Worm (Caenorhabditis elegans) whole organism, young adult: Measurements from ENCODE around the gene kars-1.

Source experiments
- aptf-2 ChIP-seq: fragments of 200-800 bp; sonication (Bioruptor generic); conservative IDR thresholded peaks from 2 replicates; pipeline ENCODE4 v1.3.6; 2022; ENCODE audit warnings: missing genetic modification reagents, missing genetic modification characterization, missing compliant biosample characterization
- ceh-40 ChIP-seq: fragments of 200-800 bp; sonication (Bioruptor generic); IDR thresholded peaks from 2 replicates; pipeline ENCODE4 v1.3.6; 2022; ENCODE audit warnings: missing genetic modification characterization, missing compliant biosample characterization
- ekl-4 ChIP-seq: fragments of 200-800 bp; sonication (Bioruptor generic); IDR thresholded peaks from 2 replicates; pipeline ENCODE4 v1.3.6; 2022; ENCODE audit warnings: missing genetic modification reagents, missing genetic modification characterization, missing compliant biosample characterization
- hmg-20 ChIP-seq: fragments of 200-800 bp; sonication (Bioruptor generic); IDR thresholded peaks from 2 replicates; pipeline ENCODE4 v1.3.6; 2022; ENCODE audit warnings: missing genetic modification reagents, missing genetic modification characterization, missing compliant biosample characterization
- sea-2 ChIP-seq: fragments of 200-800 bp; sonication (Bioruptor generic); IDR thresholded peaks from 2 replicates; pipeline ENCODE4 v1.3.6; 2022; ENCODE audit warnings: missing genetic modification characterization, missing compliant biosample characterization
- snpc-1.3 ChIP-seq: sonication (generic microtip); optimal IDR thresholded peaks from 2 replicates; lab custom pipeline; 2017; ENCODE audit warnings: missing genetic modification characterization, mild to moderate bottlenecking, missing compliant biosample characterization, antibody characterized with exemption, moderate library complexity, missing genotype, missing genetic modification reagents; ENCODE audit not compliant: insufficient read depth
- unc-62 ChIP-seq: fragments of 150-350 bp; optimal IDR thresholded peaks from 2 replicates; lab custom pipeline; 2014; ENCODE audit warnings: missing biosample characterization, missing genetic modification reagents, missing genetic modification characterization
- zfh-2 ChIP-seq: fragments of 200-800 bp; sonication (Bioruptor generic); conservative IDR thresholded peaks from 2 replicates; pipeline ENCODE4 v1.3.6; 2022; ENCODE audit warnings: missing genetic modification reagents, missing genetic modification characterization, missing compliant biosample characterization

ce11 chrII:7057860-7058259 lies 14.4 kb downstream of the kars-1 start, which contains the start of gene cth-2:
- TF ChIP-seq hmg-20 (GFP tag; lab: Robert Waterston, UW) (no peak), snpc-1.3 (tag; lab: Kevin White, UChicago) (no peak), zfh-2 (no peak), ekl-4 (no peak), aptf-2 (GFP tag; lab: Robert Waterston, UW) (no peak), ceh-40 (GFP tag; lab: Robert Waterston, UW) (no peak), unc-62 (GFP tag; lab: Kevin White, UChicago) (no peak), sea-2 (GFP tag; lab: Robert Waterston, UW) (no peak)
